Fruit fly (Drosophila melanogaster): ENCODE data around the gene santa-maria.
A peak's percentile ranks its signal among the peaks of the same experiment; 100 is the strongest.

The santa-maria gene

DNA sequence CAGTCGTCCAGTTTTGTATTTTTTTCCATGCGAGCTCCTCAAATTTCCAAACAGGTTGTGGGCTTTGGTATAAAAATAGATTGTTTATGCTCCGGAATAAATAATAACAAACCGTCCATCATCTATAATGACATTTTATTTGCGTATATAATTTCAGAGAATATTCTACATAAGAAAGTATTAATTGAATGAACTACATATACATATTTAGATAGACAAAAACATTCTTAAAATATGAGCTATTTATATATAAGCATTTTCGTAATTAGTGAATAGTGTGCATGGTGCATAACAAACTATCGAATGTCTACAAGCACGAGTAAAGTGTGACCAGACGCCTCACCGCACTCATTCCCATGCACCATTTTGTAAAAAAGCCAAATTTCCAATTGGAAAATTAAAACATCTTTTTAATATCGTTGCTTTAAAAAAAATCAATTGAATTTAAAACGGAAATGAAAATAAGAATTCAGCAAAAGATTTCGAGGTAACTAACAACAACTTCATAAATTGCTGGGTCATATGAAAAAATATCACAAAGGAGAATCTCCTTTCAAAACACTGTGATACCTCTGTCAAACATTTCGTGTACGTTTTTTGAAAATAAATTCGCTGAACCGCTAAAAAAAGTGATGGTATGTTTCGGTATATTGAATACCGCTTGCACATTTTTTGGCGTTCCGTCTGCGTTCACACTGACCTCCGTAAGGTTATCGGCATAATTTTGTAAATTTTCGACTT is 24.5 kb downstream of the santa-maria start, which contains the start of gene muc (continued):
- TF ChIP-seq CG12071 (GFP tag; optimal IDR thresholded peaks at IDR 0.05) = no peak
- no peak for TF ChIP-seq Vsx1 (GFP tag; optimal IDR thresholded peaks at IDR 0.05)
- no peak for TF ChIP-seq ap (GFP tag; IDR thresholded peaks at IDR 0.05)
- no peak for TF ChIP-seq CHES-1-like (GFP tag; optimal IDR thresholded peaks at IDR 0.05)
- TF ChIP-seq Antp (GFP tag; optimal IDR thresholded peaks at IDR 0.05) = peak; percentile 46
- peak; percentile 47; the same call in 1 of the 2 replicates for TF ChIP-seq sob (GFP tag; IDR thresholded peaks at IDR 0.05)
- TF ChIP-seq Poxn (GFP tag; IDR thresholded peaks at IDR 0.05) = no peak
- no peak for TF ChIP-seq CG4328 (GFP tag; optimal IDR thresholded peaks at IDR 0.05)
- TF ChIP-seq PHDP (tag; optimal IDR thresholded peaks at IDR 0.05) = peak; percentile 32
- TF ChIP-seq pb (GFP tag; optimal IDR thresholded peaks at IDR 0.05) = no peak

DNA sequence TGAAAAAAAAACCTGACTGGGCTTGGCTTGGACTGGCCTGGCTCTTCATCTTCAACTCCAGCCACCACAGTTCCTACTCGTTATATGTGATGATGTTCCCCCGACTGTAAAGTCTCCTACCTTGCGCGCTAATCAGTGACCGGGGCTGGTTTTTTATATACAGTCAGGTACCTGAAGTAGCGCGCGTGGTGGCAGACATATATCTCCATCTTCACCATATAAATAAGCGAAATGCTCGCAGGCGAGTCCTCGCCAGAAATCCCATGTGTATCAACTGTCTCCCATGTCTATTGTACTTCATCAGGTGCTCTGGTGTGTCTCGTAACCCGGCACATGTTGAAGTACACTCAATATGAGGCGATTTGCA is 25.4 kb downstream of the santa-maria start:
- TF ChIP-seq Elba2 (GFP tag; optimal IDR thresholded peaks at IDR 0.05) (no peak), CG10274 (GFP tag; optimal IDR thresholded peaks at IDR 0.05) (peak; percentile 50), chm (GFP tag; IDR thresholded peaks at IDR 0.05) (peak; percentile 25; the same call in 1 of the 2 replicates), CG17568 (GFP tag; optimal IDR thresholded peaks at IDR 0.05) (no peak), CG8290 (GFP tag; optimal IDR thresholded peaks at IDR 0.05) (no peak), CG8290 (tag; optimal IDR thresholded peaks at IDR 0.05) (peak in 1 of 2 experiments; percentile 13), CG8944 (GFP tag; optimal IDR thresholded peaks at IDR 0.05) (no peak), CG2199 (GFP tag; IDR thresholded peaks at IDR 0.05) (peak; percentile 30; the same call in 1 of the 3 replicates), CG10565 (GFP tag; optimal IDR thresholded peaks at IDR 0.05) (no peak), CG9797 (GFP tag; optimal IDR thresholded peaks at IDR 0.05) (no peak), cad (GFP tag; optimal IDR thresholded peaks at IDR 0.05) (no peak), CG6765 (GFP tag; optimal IDR thresholded peaks at IDR 0.05) (no peak), CG6813 (GFP tag; optimal IDR thresholded peaks at IDR 0.05) (no peak), Rfx (GFP tag; IDR thresholded peaks at IDR 0.05) (peak; percentile 3), CG17912 (GFP tag; optimal IDR thresholded peaks at IDR 0.05) (no peak), CG31441 (GFP tag; IDR thresholded peaks at IDR 0.05) (no peak), Sry-δ (GFP tag; optimal IDR thresholded peaks at IDR 0.05) (no peak), ssp (GFP tag; IDR thresholded peaks at IDR 0.05) (0 out of 2 replicates have a peak, but pooled peaks have one; percentile 4), grau (tag; optimal IDR thresholded peaks at IDR 0.05) (no peak), mld (GFP tag; IDR thresholded peaks at IDR 0.05; ENCODE audit: partially characterized antibody) (no peak), CG15073 (GFP tag; optimal IDR thresholded peaks at IDR 0.05) (peak; percentile 47), CG10979 (tag; optimal IDR thresholded peaks at IDR 0.05) (no peak), ken (GFP tag; IDR thresholded peaks at IDR 0.05) (0 out of 3 replicates have a peak, but pooled peaks have one; percentile 18), CG4820 (GFP tag; optimal IDR thresholded peaks at IDR 0.05) (no peak), nerfin-2 (GFP tag; IDR thresholded peaks at IDR 0.05; ENCODE audit: partially characterized antibody) (no peak), trem (tag; optimal IDR thresholded peaks at IDR 0.05) (no peak)

DNA sequence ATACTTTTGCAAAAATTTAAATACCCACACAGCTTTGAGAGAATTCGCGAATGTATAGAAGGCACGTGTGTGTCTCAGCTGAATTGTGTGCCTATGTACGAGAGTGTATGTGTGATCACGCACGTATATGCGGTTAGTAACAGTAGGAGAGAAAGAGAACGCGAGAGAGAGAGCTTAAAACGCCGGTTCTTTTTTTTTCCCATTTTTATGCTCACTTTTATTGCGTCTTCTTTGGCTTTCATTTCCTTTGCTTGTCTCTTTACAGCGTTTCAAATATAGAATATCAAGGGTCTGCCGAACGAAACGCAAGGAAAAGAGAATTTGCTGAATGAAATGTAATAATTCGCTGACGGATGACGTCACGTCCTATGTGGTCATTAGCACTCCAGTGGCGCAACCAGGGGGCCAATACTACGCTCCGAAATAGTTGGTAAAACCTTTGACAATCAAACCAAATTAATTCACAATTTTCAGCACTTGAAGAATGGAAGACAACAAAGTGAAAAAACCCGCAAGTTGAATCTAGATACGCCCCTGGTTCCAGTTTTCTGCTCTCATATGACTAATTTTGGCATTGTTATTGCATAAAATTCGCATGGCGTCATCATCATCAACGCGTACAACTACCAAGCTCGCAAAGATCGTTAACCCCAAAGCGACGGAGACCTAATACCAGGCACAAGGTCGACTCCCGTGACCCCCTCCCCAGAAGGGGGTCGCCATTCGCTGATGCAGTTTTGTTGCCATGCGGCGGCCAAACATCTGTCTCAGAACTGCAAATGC is 25.9 kb downstream of the santa-maria start:
- TF ChIP-seq CG10565 (GFP tag; optimal IDR thresholded peaks at IDR 0.05) (no peak), ab (GFP tag; optimal IDR thresholded peaks at IDR 0.05) (peak; percentile 32), Hr39 (optimal IDR thresholded peaks at IDR 0.05) (no peak), NFAT (GFP tag; IDR thresholded peaks at IDR 0.05) (peak; percentile 86), pum (GFP tag; optimal IDR thresholded peaks at IDR 0.05) (no peak), rib (GFP tag; IDR thresholded peaks at IDR 0.05) (peak; percentile 75), Pdp1 (GFP tag; optimal IDR thresholded peaks at IDR 0.05) (peak; percentile 59 to 74), Dip3 (GFP tag; optimal IDR thresholded peaks at IDR 0.05) (peak; percentile 73), lab (GFP tag; optimal IDR thresholded peaks at IDR 0.05) (peak; percentile 88), C15 (GFP tag; IDR thresholded peaks at IDR 0.05) (peak; percentile 37; the same call in 1 of the 3 replicates), her (GFP tag; optimal IDR thresholded peaks at IDR 0.05) (peak; percentile 76), Six4 (GFP tag; optimal IDR thresholded peaks at IDR 0.05) (no peak), vfl (GFP tag; optimal IDR thresholded peaks at IDR 0.05) (peak; percentile 77), Jarid2 (GFP tag; optimal IDR thresholded peaks at IDR 0.05) (no peak)
